Fruit fly (Drosophila melanogaster) whole organism, prepupa: Measurements from ENCODE around the gene JIL-1.

ENCODE experiments used
- Blimp-1 ChIP-seq: fragments of 200-800 bp; sonication (Bioruptor generic); optimal IDR thresholded peaks from 3 replicates; lab custom pipeline; 2017; ENCODE audit warnings: missing biosample characterization, missing genetic modification characterization, mild to moderate bottlenecking, moderate library complexity, missing genetic modification reagents
- CG10631 ChIP-seq: fragments of 200-800 bp; sonication (Bioruptor generic); optimal IDR thresholded peaks from 2 replicates; lab custom pipeline; 2016; ENCODE audit warnings: missing biosample characterization, missing genetic modification characterization
- CG10669 ChIP-seq: fragments of 200-800 bp; sonication (Bioruptor generic); optimal IDR thresholded peaks from 3 replicates; lab custom pipeline; 2018; ENCODE audit warnings: missing biosample characterization, mild to moderate bottlenecking, missing genetic modification characterization, moderate library complexity
- CG11294 ChIP-seq: fragments of 200-800 bp; sonication (Bioruptor generic); IDR thresholded peaks from 2 replicates; pipeline ENCODE4 v1.3.6; 2022; ENCODE audit warnings: missing biosample characterization, missing genetic modification characterization
- CG11762 ChIP-seq: fragments of 200-800 bp; sonication (Bioruptor generic); optimal IDR thresholded peaks from 3 replicates; lab custom pipeline; 2016; ENCODE audit warnings: missing biosample characterization, missing genetic modification characterization; ENCODE audit not compliant: insufficient read depth
- CG11902 ChIP-seq: fragments of 200-800 bp; sonication (Bioruptor generic); optimal IDR thresholded peaks from 3 replicates; lab custom pipeline; 2016; ENCODE audit warnings: missing biosample characterization, missing genetic modification characterization
- CG1621 ChIP-seq: fragments of 200-800 bp; sonication (Bioruptor generic); optimal IDR thresholded peaks from 3 replicates; lab custom pipeline; 2018; ENCODE audit warnings: missing biosample characterization, mild to moderate bottlenecking, missing genetic modification characterization
- CG16779 ChIP-seq: fragments of 200-800 bp; sonication (Bioruptor generic); optimal IDR thresholded peaks from 3 replicates; lab custom pipeline; 2017; ENCODE audit warnings: missing biosample characterization, mild to moderate bottlenecking, missing genetic modification characterization
- CG3032 ChIP-seq: fragments of 200-800 bp; optimal IDR thresholded peaks from 2 replicates; lab custom pipeline; 2019; ENCODE audit warnings: missing biosample characterization, mild to moderate bottlenecking, missing genetic modification characterization, moderate library complexity
- CG32006 ChIP-seq: fragments of 200-800 bp; sonication (Bioruptor generic); optimal IDR thresholded peaks from 3 replicates; lab custom pipeline; 2017; ENCODE audit warnings: missing biosample characterization, mild to moderate bottlenecking, missing genetic modification characterization
- CG4318 ChIP-seq: fragments of 200-800 bp; sonication (Bioruptor generic); optimal IDR thresholded peaks from 3 replicates; lab custom pipeline; 2017; ENCODE audit warnings: missing biosample characterization, mild to moderate bottlenecking, missing genetic modification characterization
- CG6163 ChIP-seq: fragments of 200-800 bp; sonication (Bioruptor generic); IDR thresholded peaks from 3 replicates; pipeline ENCODE4 v1.3.6; 2022; ENCODE audit warnings: missing biosample characterization, missing genetic modification characterization
- CG6276 ChIP-seq: fragments of 200-800 bp; sonication (Bioruptor generic); optimal IDR thresholded peaks from 2 replicates; lab custom pipeline; 2017; ENCODE audit warnings: missing biosample characterization, mild to moderate bottlenecking, missing genetic modification characterization
- CG6792 ChIP-seq: fragments of 200-800 bp; sonication (Bioruptor generic); optimal IDR thresholded peaks from 3 replicates; lab custom pipeline; 2016; ENCODE audit warnings: missing biosample characterization, missing genetic modification characterization
- CG6808 ChIP-seq: fragments of 200-800 bp; sonication (Bioruptor generic); optimal IDR thresholded peaks from 3 replicates; lab custom pipeline; 2017; ENCODE audit warnings: missing biosample characterization, missing genetic modification characterization, mild to moderate bottlenecking, moderate library complexity, missing genetic modification reagents
- CG6854 ChIP-seq: fragments of 200-800 bp; sonication (Bioruptor generic); optimal IDR thresholded peaks from 2 replicates; lab custom pipeline; 2017; ENCODE audit warnings: missing biosample characterization, mild to moderate bottlenecking, missing genetic modification characterization
- CG7368 ChIP-seq: fragments of 200-800 bp; sonication (Bioruptor generic); optimal IDR thresholded peaks from 3 replicates; lab custom pipeline; 2016; ENCODE audit warnings: missing biosample characterization, missing genetic modification characterization
- CG8119 ChIP-seq: fragments of 200-800 bp; sonication (Bioruptor generic); IDR thresholded peaks from 3 replicates; pipeline ENCODE4 v1.3.6; 2022; ENCODE audit warnings: missing biosample characterization, missing genetic modification characterization
- CG8632 ChIP-seq: fragments of 200-800 bp; sonication (Bioruptor generic); optimal IDR thresholded peaks from 3 replicates; lab custom pipeline; 2016; ENCODE audit warnings: missing biosample characterization, missing genetic modification characterization
- CG9139 ChIP-seq: fragments of 200-800 bp; sonication (Bioruptor generic); optimal IDR thresholded peaks from 3 replicates; lab custom pipeline; 2017; ENCODE audit warnings: missing biosample characterization, mild to moderate bottlenecking, missing genetic modification characterization
- Eip75B ChIP-seq: fragments of 200-800 bp; sonication (Bioruptor generic); optimal IDR thresholded peaks from 3 replicates; lab custom pipeline; 2016; ENCODE audit warnings: missing biosample characterization, missing genetic modification characterization
- Eip78C ChIP-seq: fragments of 200-800 bp; sonication (Bioruptor generic); peaks from one replicate; lab custom pipeline; 2016; ENCODE audit warnings: missing biosample characterization, missing genetic modification characterization
- Eip93F ChIP-seq: fragments of 200-800 bp; sonication (Bioruptor generic); optimal IDR thresholded peaks from 2 replicates; lab custom pipeline; 2016; ENCODE audit warnings: missing biosample characterization, mild to moderate bottlenecking, missing genetic modification characterization
- Ets21C ChIP-seq: fragments of 200-800 bp; sonication (Bioruptor generic); optimal IDR thresholded peaks from 3 replicates; lab custom pipeline; 2016; ENCODE audit warnings: missing biosample characterization, missing genetic modification characterization
- Ets96B ChIP-seq: fragments of 200-800 bp; optimal IDR thresholded peaks from 2 replicates; lab custom pipeline; 2019; ENCODE audit warnings: missing biosample characterization, mild to moderate bottlenecking, missing genetic modification characterization, moderate library complexity
- Hr38 ChIP-seq: sonication (Bioruptor generic); optimal IDR thresholded peaks from 2 replicates; lab custom pipeline; 2016; ENCODE audit warnings: missing biosample characterization, missing genetic modification characterization
- Hr39 ChIP-seq: fragments of 200-800 bp; sonication (Bioruptor generic); optimal IDR thresholded peaks from 2 replicates; lab custom pipeline; 2016; ENCODE audit warnings: missing biosample characterization, missing genetic modification characterization
- Met ChIP-seq: fragments of 200-800 bp; sonication (Bioruptor generic); optimal IDR thresholded peaks from 3 replicates; lab custom pipeline; 2016; ENCODE audit warnings: missing biosample characterization, missing genetic modification characterization
- OdsH ChIP-seq: fragments of 200-800 bp; sonication (Bioruptor generic); optimal IDR thresholded peaks from 3 replicates; lab custom pipeline; 2016; ENCODE audit warnings: missing biosample characterization, missing genetic modification characterization
- Smox ChIP-seq: fragments of 200-800 bp; sonication (Bioruptor generic); optimal IDR thresholded peaks from 3 replicates; lab custom pipeline; 2016; ENCODE audit warnings: missing biosample characterization, missing genetic modification characterization
- Sox102F ChIP-seq: fragments of 200-800 bp; sonication (Bioruptor generic); optimal IDR thresholded peaks from 2 replicates; lab custom pipeline; 2016; ENCODE audit warnings: missing biosample characterization, mild to moderate bottlenecking, missing genetic modification characterization
- Sox14 ChIP-seq: fragments of 200-800 bp; sonication (Bioruptor generic); optimal IDR thresholded peaks from 3 replicates; lab custom pipeline; 2016; ENCODE audit warnings: missing biosample characterization, missing genetic modification characterization
- acj6 ChIP-seq: fragments of 200-800 bp; sonication (Bioruptor generic); optimal IDR thresholded peaks from 3 replicates; lab custom pipeline; 2016; ENCODE audit warnings: missing biosample characterization, missing genetic modification characterization
- cyc ChIP-seq: fragments of 200-800 bp; sonication (Bioruptor generic); optimal IDR thresholded peaks from 3 replicates; lab custom pipeline; 2016; ENCODE audit warnings: missing biosample characterization, missing genetic modification characterization
- dsx ChIP-seq: fragments of 200-800 bp; optimal IDR thresholded peaks from 3 replicates; lab custom pipeline; 2019; ENCODE audit warnings: missing biosample characterization, mild to moderate bottlenecking, missing genetic modification characterization, moderate library complexity; ENCODE audit not compliant: poor library complexity, severe bottlenecking
- eg ChIP-seq: fragments of 200-800 bp; sonication (Bioruptor generic); IDR thresholded peaks from 3 replicates; pipeline ENCODE4 v1.3.6; 2022; ENCODE audit warnings: missing biosample characterization, missing genetic modification characterization
- esn ChIP-seq: fragments of 200-800 bp; sonication (Bioruptor generic); optimal IDR thresholded peaks from 2 replicates; lab custom pipeline; 2016; ENCODE audit warnings: missing biosample characterization, mild to moderate bottlenecking, missing genetic modification characterization, moderate library complexity
- fd59A ChIP-seq: fragments of 200-800 bp; sonication (Bioruptor generic); optimal IDR thresholded peaks from 2 replicates; lab custom pipeline; 2017; ENCODE audit warnings: missing biosample characterization, mild to moderate bottlenecking, missing genetic modification characterization, missing genetic modification reagents
- fkh ChIP-seq: fragments of 200-800 bp; sonication (Bioruptor generic); optimal IDR thresholded peaks from 3 replicates; lab custom pipeline; 2017; ENCODE audit warnings: missing biosample characterization, mild to moderate bottlenecking, missing genetic modification characterization, moderate library complexity
- lz ChIP-seq: fragments of 200-800 bp; sonication (Bioruptor generic); optimal IDR thresholded peaks from 3 replicates; lab custom pipeline; 2016; ENCODE audit warnings: missing biosample characterization, missing genetic modification characterization
- net ChIP-seq: fragments of 200-800 bp; sonication (Bioruptor generic); optimal IDR thresholded peaks from 3 replicates; lab custom pipeline; 2016; ENCODE audit warnings: missing biosample characterization, missing genetic modification characterization
- pdm3 ChIP-seq: fragments of 200-800 bp; sonication (Bioruptor generic); optimal IDR thresholded peaks from 3 replicates; lab custom pipeline; 2016; ENCODE audit warnings: missing biosample characterization, missing genetic modification characterization
- salr ChIP-seq, 2 experiments: fragments of 200-800 bp; sonication (Bioruptor generic); optimal IDR thresholded peaks; 3 replicates each; lab custom pipeline; 2016 to 2018; ENCODE audit warnings: missing biosample characterization in 2 of 2, missing genetic modification characterization in 2 of 2, mild to moderate bottlenecking in 1 of 2
- ss ChIP-seq, 2 experiments: fragments of 200-800 bp; sonication (Bioruptor generic); optimal IDR thresholded peaks; 2 replicates in 1 of 2; 3 replicates in 1 of 2; lab custom pipeline; 2017 to 2018; ENCODE audit warnings: mild to moderate bottlenecking in 2 of 2, missing biosample characterization in 2 of 2, missing genetic modification characterization in 2 of 2, moderate library complexity in 1 of 2
- svp ChIP-seq: fragments of 200-800 bp; sonication (Bioruptor generic); peaks from one replicate; lab custom pipeline; 2016; ENCODE audit warnings: missing biosample characterization, missing genetic modification characterization
- vri ChIP-seq: fragments of 200-800 bp; sonication (Bioruptor generic); optimal IDR thresholded peaks from 3 replicates; lab custom pipeline; 2016; ENCODE audit warnings: missing biosample characterization, mild to moderate bottlenecking, missing genetic modification characterization

Gene JIL-1

dm6 chr3L:11097982-11098663 lies 5.1 kb upstream of the JIL-1 start, which contains the start of the genes Irbp18 and APP-BP1 (continued):
- TF ChIP-seq esn (GFP tag; lab: Kevin White, UChicago), result peak; percentile 98
- TF ChIP-seq CG6808, result peak; percentile 87
- peak; percentile 79 for TF ChIP-seq CG9139 (GFP tag; lab: Kevin White, UChicago)
- TF ChIP-seq CG6276 (GFP tag; lab: Kevin White, UChicago), result peak; percentile 87
- TF ChIP-seq Eip78C (GFP tag; lab: Kevin White, UChicago), result peak; percentile 99
- TF ChIP-seq Sox102F (GFP tag; lab: Kevin White, UChicago), result peak; percentile 97
- TF ChIP-seq CG1621 (tag; lab: Kevin White, UChicago), result peak; percentile 88
- peak; percentile 92 for TF ChIP-seq CG11902 (GFP tag; lab: Kevin White, UChicago)
- peak; percentile 96 for TF ChIP-seq cyc (GFP tag; lab: Kevin White, UChicago)

dm6 chr3L:11096195-11096908 lies 3.4 kb upstream of the JIL-1 start, which contains the start of the genes CG46439, Iyd and CG33947:
TSS of gene CG46439 (minus strand) at chr3L:11096245.
TSS of gene Iyd (minus strand) at chr3L:11096245.
TSS of gene CG33947 (plus strand) at chr3L:11096496.
- peak; percentile 83 for TF ChIP-seq Eip78C (GFP tag; lab: Kevin White, UChicago)
- TF ChIP-seq CG7368 (GFP tag; lab: Kevin White, UChicago), result peak; percentile 31
- TF ChIP-seq vri (GFP tag; lab: Kevin White, UChicago), result peak; percentile 79
- TF ChIP-seq CG10631 (GFP tag; lab: Kevin White, UChicago), result no peak
- TF ChIP-seq acj6 (GFP tag; lab: Kevin White, UChicago), result peak; percentile 22
- TF ChIP-seq eg (GFP tag; lab: Robert Waterston, UW), result peak; percentile 90
- no peak for TF ChIP-seq fkh (GFP tag; lab: Kevin White, UChicago)
- peak; percentile 30 for TF ChIP-seq OdsH
- peak; percentile 46 for TF ChIP-seq Smox (GFP tag; lab: Kevin White, UChicago)
- TF ChIP-seq esn (GFP tag; lab: Kevin White, UChicago), result peak; percentile 53
- peak; percentile 61 to 77 for TF ChIP-seq ss (GFP tag; optimal IDR thresholded peaks at IDR 0.05; lab: Kevin White, UChicago)
- TF ChIP-seq CG6808, result peak; percentile 85
- TF ChIP-seq CG11294 (GFP tag; lab: Robert Waterston, UW), result no peak; the same call in 1 of the 2 replicates
- TF ChIP-seq CG8119, result peak; percentile 84; the same call in 2 of the 3 replicates
- TF ChIP-seq net (GFP tag; lab: Kevin White, UChicago), result peak; percentile 30
- TF ChIP-seq Blimp-1 (GFP tag; lab: Kevin White, UChicago), result peak; percentile 28
- no peak for TF ChIP-seq CG11902 (GFP tag; lab: Kevin White, UChicago)
- TF ChIP-seq pdm3, result peak; percentile 36
- TF ChIP-seq salr (GFP tag; optimal IDR thresholded peaks at IDR 0.05; lab: Kevin White, UChicago), result peak in 1 of 2 experiments; percentile 9
- peak; percentile 24 for TF ChIP-seq lz (GFP tag; lab: Kevin White, UChicago)
- TF ChIP-seq CG16779 (tag; lab: Kevin White, UChicago), result peak; percentile 86
- no peak for TF ChIP-seq Hr38 (GFP tag; lab: Kevin White, UChicago)
- peak; percentile 91 for TF ChIP-seq CG6854 (GFP tag; lab: Kevin White, UChicago)
- peak; percentile 71 for TF ChIP-seq Eip93F (GFP tag; lab: Kevin White, UChicago)
- TF ChIP-seq Ets96B (tag; lab: Kevin White, UChicago), result peak; percentile 65
- no peak for TF ChIP-seq fd59A (GFP tag; lab: Kevin White, UChicago)
- TF ChIP-seq Hr39 (GFP tag; lab: Kevin White, UChicago), result no peak
- TF ChIP-seq svp (GFP tag; lab: Kevin White, UChicago), result peak; percentile 47
- peak; percentile 62 for TF ChIP-seq CG3032 (tag; lab: Kevin White, UChicago)
- peak; percentile 40 for TF ChIP-seq Met
- TF ChIP-seq CG6163 (GFP tag; lab: Robert Waterston, UW), result peak; percentile 90
- peak; percentile 58 for TF ChIP-seq Sox14 (GFP tag; lab: Kevin White, UChicago)
- TF ChIP-seq CG6276 (GFP tag; lab: Kevin White, UChicago), result peak; percentile 86
- TF ChIP-seq Eip75B, result peak; percentile 67
- no peak for TF ChIP-seq Ets21C
- no peak for TF ChIP-seq CG4318 (GFP tag; lab: Kevin White, UChicago)
- TF ChIP-seq CG11762 (GFP tag; lab: Kevin White, UChicago), result peak; percentile 3
- TF ChIP-seq CG10669 (GFP tag; lab: Kevin White, UChicago), result peak; percentile 67
- TF ChIP-seq CG6792 (GFP tag; lab: Kevin White, UChicago), result peak; percentile 46
- peak; percentile 30 for TF ChIP-seq dsx (GFP tag; lab: Kevin White, UChicago)
- TF ChIP-seq CG8632 (GFP tag; lab: Kevin White, UChicago), result no peak
- TF ChIP-seq CG32006 (GFP tag; lab: Kevin White, UChicago), result peak; percentile 55
